Fruit fly (Drosophila melanogaster) whole organism, embryonic: ENCODE results near the gene CG17109.

ENCODE experiments used
- Atf6 ChIP-seq: fragments of 200-800 bp; sonication (Bioruptor generic); IDR thresholded peaks from 2 replicates; pipeline ENCODE4 v1.3.6; 2022; ENCODE audit warnings: missing biosample characterization, missing genetic modification characterization
- BEAF-32 ChIP-seq: fragments of 200-800 bp; sonication (Bioruptor generic); optimal IDR thresholded peaks from 3 replicates; lab custom pipeline; 2017; ENCODE audit warnings: missing biosample characterization, missing genetic modification characterization, mild to moderate bottlenecking, moderate library complexity, missing genetic modification reagents
- CG11085 ChIP-seq: fragments of 200-800 bp; sonication (Bioruptor generic); IDR thresholded peaks from 2 replicates; pipeline ENCODE4 v1.3.6; 2022; ENCODE audit warnings: missing biosample characterization, missing genetic modification characterization
- CG11560 ChIP-seq: fragments of 200-800 bp; sonication (Bioruptor generic); IDR thresholded peaks from 3 replicates; pipeline ENCODE4 v1.3.6; 2022; ENCODE audit warnings: missing biosample characterization, missing genetic modification characterization
- CG11696 ChIP-seq: fragments of 200-800 bp; sonication (Bioruptor generic); IDR thresholded peaks from 2 replicates; pipeline ENCODE4 v1.3.6; 2022; ENCODE audit warnings: missing biosample characterization, missing genetic modification characterization
- CG13287 ChIP-seq: fragments of 200-800 bp; sonication (Bioruptor generic); IDR thresholded peaks from 2 replicates; pipeline ENCODE4 v1.3.6; 2022; ENCODE audit warnings: missing biosample characterization, missing genetic modification characterization; ENCODE audit not compliant: partially characterized antibody
- CG14667 ChIP-seq: fragments of 200-800 bp; sonication (Bioruptor generic); IDR thresholded peaks from 2 replicates; pipeline ENCODE4 v1.3.6; 2022; ENCODE audit warnings: missing biosample characterization, missing genetic modification characterization
- CG14710 ChIP-seq: fragments of 200-800 bp; sonication (Bioruptor generic); optimal IDR thresholded peaks from 3 replicates; lab custom pipeline; 2019; ENCODE audit warnings: missing biosample characterization, mild to moderate bottlenecking, missing genetic modification characterization, moderate library complexity
- CG14965 ChIP-seq: fragments of 200-800 bp; sonication (Bioruptor generic); optimal IDR thresholded peaks from 2 replicates; lab custom pipeline; 2016; ENCODE audit warnings: missing biosample characterization, missing genetic modification characterization, borderline replicate concordance
- CG1602 ChIP-seq: fragments of 200-800 bp; sonication (Bioruptor generic); optimal IDR thresholded peaks from 3 replicates; lab custom pipeline; 2016; ENCODE audit warnings: missing biosample characterization, missing genetic modification characterization
- CG17361 ChIP-seq: fragments of 200-800 bp; sonication (Bioruptor generic); IDR thresholded peaks from 3 replicates; pipeline ENCODE4 v1.3.6; 2022; ENCODE audit warnings: missing biosample characterization, missing genetic modification characterization
- CG18011 ChIP-seq: fragments of 200-800 bp; sonication (Bioruptor generic); optimal IDR thresholded peaks from 2 replicates; lab custom pipeline; 2017; ENCODE audit warnings: missing biosample characterization, missing genetic modification characterization, mild to moderate bottlenecking, moderate library complexity, missing genotype
- CG2199 ChIP-seq: fragments of 200-800 bp; sonication (Bioruptor generic); IDR thresholded peaks from 3 replicates; pipeline ENCODE4 v1.3.6; 2022; ENCODE audit warnings: missing biosample characterization, missing genetic modification characterization
- CG2875 ChIP-seq: fragments of 200-800 bp; sonication (Bioruptor generic); optimal IDR thresholded peaks from 2 replicates; lab custom pipeline; 2017; ENCODE audit warnings: missing biosample characterization, mild to moderate bottlenecking, missing genetic modification characterization, missing genetic modification reagents
- CG31441 ChIP-seq: fragments of 200-800 bp; sonication (Bioruptor generic); IDR thresholded peaks from 2 replicates; pipeline ENCODE4 v1.3.6; 2022; ENCODE audit warnings: missing biosample characterization, missing genetic modification characterization
- CG6689 ChIP-seq: fragments of 200-800 bp; sonication (Bioruptor generic); IDR thresholded peaks from 2 replicates; pipeline ENCODE4 v1.3.6; 2022; ENCODE audit warnings: missing biosample characterization, missing genetic modification characterization
- D ChIP-seq, 2 experiments: fragments of 200-800 bp in 1 of 2; fragments of >200 bp in 1 of 2; sonication (Bioruptor generic) in 1 of 2; optimal IDR thresholded peaks; 2 replicates in 1 of 2; 3 replicates in 1 of 2; lab custom pipeline; 2017; ENCODE audit warnings: mild to moderate bottlenecking in 1 of 2, missing biosample characterization in 1 of 2, missing genetic modification characterization in 1 of 2, missing genetic modification reagents in 1 of 2
- HmgZ ChIP-seq: fragments of 200-800 bp; sonication (Bioruptor generic); optimal IDR thresholded peaks from 2 replicates; lab custom pipeline; 2018; ENCODE audit warnings: missing biosample characterization, mild to moderate bottlenecking, missing genetic modification characterization
- Hr3 ChIP-seq: fragments of 200-800 bp; sonication (Bioruptor generic); optimal IDR thresholded peaks from 3 replicates; lab custom pipeline; 2016; ENCODE audit warnings: missing biosample characterization, missing genetic modification characterization
- MTF-1 ChIP-seq: fragments of 200-800 bp; sonication (Bioruptor generic); optimal IDR thresholded peaks from 2 replicates; lab custom pipeline; 2018; ENCODE audit warnings: missing biosample characterization, mild to moderate bottlenecking, missing genetic modification characterization, borderline replicate concordance
- Mad ChIP-seq: fragments of 200-800 bp; sonication (Bioruptor generic); optimal IDR thresholded peaks from 2 replicates; lab custom pipeline; 2016; ENCODE audit warnings: missing biosample characterization, missing genetic modification characterization
- Max ChIP-seq: fragments of 200-800 bp; sonication (Bioruptor generic); optimal IDR thresholded peaks from 2 replicates; lab custom pipeline; 2016; ENCODE audit warnings: missing biosample characterization, mild to moderate bottlenecking, missing genetic modification characterization
- Mrtf ChIP-seq: fragments of 200-800 bp; sonication (Bioruptor generic); IDR thresholded peaks from 3 replicates; pipeline ENCODE4 v1.3.6; 2022; ENCODE audit warnings: missing biosample characterization, missing genetic modification characterization
- Sox100B ChIP-seq: fragments of 200-800 bp; sonication (Bioruptor generic); optimal IDR thresholded peaks from 3 replicates; lab custom pipeline; 2018; ENCODE audit warnings: missing biosample characterization, mild to moderate bottlenecking, missing genetic modification characterization
- Stat92E ChIP-seq, 3 experiments: fragments of >200 bp in 2 of 3; fragments of 200-800 bp in 1 of 3; sonication (Bioruptor generic) in 1 of 3; optimal IDR thresholded peaks; 2 replicates each; lab custom pipeline; 2017 to 2019; ENCODE audit warnings: missing biosample characterization in 3 of 3, missing genetic modification characterization in 3 of 3, mild to moderate bottlenecking in 1 of 3, moderate library complexity in 1 of 3
- Usf ChIP-seq: fragments of 200-800 bp; sonication (Bioruptor generic); optimal IDR thresholded peaks from 2 replicates; lab custom pipeline; 2017; ENCODE audit warnings: missing genotype, missing biosample characterization, missing genetic modification characterization
- ap ChIP-seq: fragments of 200-800 bp; sonication (Bioruptor generic); IDR thresholded peaks from 2 replicates; pipeline ENCODE4 v1.3.6; 2022; ENCODE audit warnings: missing biosample characterization, missing genetic modification characterization
- bowl ChIP-seq: fragments of 200-800 bp; sonication (Bioruptor generic); IDR thresholded peaks from 2 replicates; pipeline ENCODE4 v1.3.6; 2022; ENCODE audit warnings: missing biosample characterization, missing genetic modification characterization
- br ChIP-seq: fragments of >200 bp; optimal IDR thresholded peaks from 2 replicates; lab custom pipeline; 2017
- crp ChIP-seq, 2 experiments: fragments of 200-800 bp; sonication (Bioruptor generic); optimal IDR thresholded peaks; 2 replicates in 1 of 2; 3 replicates in 1 of 2; lab custom pipeline; 2017; ENCODE audit warnings: missing biosample characterization in 2 of 2, missing genetic modification characterization in 2 of 2, mild to moderate bottlenecking in 1 of 2, moderate library complexity in 1 of 2
- dmrt99B ChIP-seq: fragments of 200-800 bp; sonication (Bioruptor generic); optimal IDR thresholded peaks from 2 replicates; lab custom pipeline; 2018; ENCODE audit warnings: missing biosample characterization, mild to moderate bottlenecking, missing genetic modification characterization, moderate library complexity
- ems ChIP-seq: fragments of 200-800 bp; sonication (Bioruptor generic); optimal IDR thresholded peaks from 3 replicates; lab custom pipeline; 2016; ENCODE audit warnings: missing biosample characterization, missing genetic modification characterization
- esg ChIP-seq: fragments of 200-800 bp; sonication (Bioruptor generic); conservative IDR thresholded peaks from 2 replicates; pipeline ENCODE4 v1.3.6; 2022; ENCODE audit warnings: missing biosample characterization, missing genetic modification characterization
- fru ChIP-seq: fragments of >200 bp; optimal IDR thresholded peaks from 2 replicates; lab custom pipeline; 2017
- gro ChIP-seq: fragments of 200-800 bp; sonication (Bioruptor generic); optimal IDR thresholded peaks from 2 replicates; lab custom pipeline; 2016; ENCODE audit warnings: missing biosample characterization, missing genetic modification characterization
- lmd ChIP-seq: fragments of 200-800 bp; sonication (Bioruptor generic); IDR thresholded peaks from 2 replicates; pipeline ENCODE4 v1.3.6; 2022; ENCODE audit warnings: missing biosample characterization, missing genetic modification characterization
- otp ChIP-seq: fragments of 200-800 bp; sonication (Bioruptor generic); IDR thresholded peaks from 3 replicates; pipeline ENCODE4, ENCODE4 v1.3.6; 2022; ENCODE audit warnings: missing biosample characterization, missing genetic modification characterization
- pan ChIP-seq, 4 experiments: fragments of >200 bp in 3 of 4; fragments of 200-800 bp in 1 of 4; sonication (Bioruptor generic) in 1 of 4; optimal IDR thresholded peaks in 3 of 4; IDR thresholded peaks in 1 of 4; 2 replicates each; pipeline versions ENCODE4 v1.3.6 to Lab custom; 2017 to 2022; ENCODE audit warnings: missing biosample characterization in 2 of 4, missing genetic modification characterization in 2 of 4, mixed read lengths in 1 of 4
- prd ChIP-seq, 3 experiments: fragments of >200 bp in 2 of 3; fragments of 200-800 bp in 1 of 3; sonication (Bioruptor generic) in 1 of 3; optimal IDR thresholded peaks in 2 of 3; IDR thresholded peaks in 1 of 3; 2 replicates in 2 of 3; 3 replicates in 1 of 3; pipeline versions ENCODE4 v1.3.6 to Lab custom; 2017 to 2022; ENCODE audit warnings: missing biosample characterization in 1 of 3, missing genetic modification characterization in 1 of 3
- repo ChIP-seq: fragments of 200-800 bp; sonication (Bioruptor generic); optimal IDR thresholded peaks from 2 replicates; lab custom pipeline; 2016; ENCODE audit warnings: missing biosample characterization, missing genetic modification characterization
- sim ChIP-seq: fragments of 200-800 bp; sonication (Bioruptor generic); IDR thresholded peaks from 2 replicates; pipeline ENCODE4 v1.3.6; 2022; ENCODE audit warnings: missing biosample characterization, missing genetic modification characterization
- slou ChIP-seq: fragments of 200-800 bp; sonication (Bioruptor generic); optimal IDR thresholded peaks from 3 replicates; lab custom pipeline; 2016; ENCODE audit warnings: missing biosample characterization, missing genetic modification characterization
- sna ChIP-seq: fragments of 200-800 bp; sonication (Bioruptor generic); IDR thresholded peaks from 2 replicates; pipeline ENCODE4 v1.3.6; 2022; ENCODE audit warnings: missing biosample characterization, missing genetic modification characterization; ENCODE audit not compliant: partially characterized antibody
- stwl ChIP-seq: fragments of 200-800 bp; sonication (Bioruptor generic); optimal IDR thresholded peaks from 3 replicates; lab custom pipeline; 2018; ENCODE audit warnings: missing biosample characterization, mild to moderate bottlenecking, missing genetic modification characterization, moderate library complexity
- tll ChIP-seq, 2 experiments: fragments of 200-800 bp in 1 of 2; fragments of >200 bp in 1 of 2; sonication (Bioruptor generic) in 1 of 2; optimal IDR thresholded peaks; 2 replicates each; lab custom pipeline; 2017 to 2019; ENCODE audit warnings: missing biosample characterization in 2 of 2, missing genetic modification characterization in 2 of 2, mild to moderate bottlenecking in 1 of 2, moderate library complexity in 1 of 2
- tup ChIP-seq: fragments of 200-800 bp; sonication (Bioruptor generic); optimal IDR thresholded peaks from 2 replicates; lab custom pipeline; 2016; ENCODE audit warnings: missing biosample characterization, mild to moderate bottlenecking, missing genetic modification characterization, moderate library complexity
- vvl ChIP-seq: fragments of 200-800 bp; sonication (Bioruptor generic); IDR thresholded peaks from 2 replicates; pipeline ENCODE4 v1.3.6; 2022; ENCODE audit warnings: missing biosample characterization, missing genetic modification characterization
- wdn ChIP-seq: fragments of 200-800 bp; sonication (Bioruptor generic); IDR thresholded peaks from 2 replicates; pipeline ENCODE4 v1.3.6; 2022; ENCODE audit warnings: missing biosample characterization, missing genetic modification characterization

CG17109 gene

DNA sequence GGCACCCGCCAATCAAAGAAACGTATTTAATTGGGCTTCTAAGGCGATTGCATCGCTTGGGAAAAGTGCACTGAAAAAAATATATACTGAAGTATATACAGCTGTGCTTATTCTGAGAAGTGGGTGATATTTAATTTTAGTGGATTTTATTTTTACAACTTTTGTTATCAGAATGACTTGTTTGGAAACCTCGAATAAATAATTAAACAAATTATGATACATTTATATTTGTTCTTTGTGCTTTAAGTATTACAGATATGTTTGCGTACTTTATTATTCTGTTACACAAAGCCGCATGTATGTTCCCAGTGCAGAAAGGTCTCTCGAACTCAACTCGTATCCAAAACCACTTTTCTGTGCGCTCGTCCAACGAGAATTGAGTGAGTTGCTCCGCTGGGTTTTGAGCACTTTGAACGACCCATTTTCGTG, 46.8 kb upstream of the CG17109 start (continued):
- TF ChIP-seq MTF-1 (GFP tag; lab: Kevin White, UChicago): no peak
- no peak for TF ChIP-seq tup (GFP tag; lab: Kevin White, UChicago)
- peak; percentile 53; the same call in 1 of the 3 replicates for TF ChIP-seq Mrtf (GFP tag; lab: Robert Waterston, UW)
- peak; percentile 11 for TF ChIP-seq ems (GFP tag; lab: Kevin White, UChicago)
- peak; percentile 59; the same call in 1 of the 2 replicates for TF ChIP-seq Atf6 (GFP tag; lab: Robert Waterston, UW)
- TF ChIP-seq Hr3 (GFP tag; lab: Kevin White, UChicago): peak; percentile 69
- peak; percentile 79 for TF ChIP-seq vvl (GFP tag; lab: Robert Waterston, UW)
- TF ChIP-seq gro (GFP tag; lab: Kevin White, UChicago): peak; percentile 24
- TF ChIP-seq esg: peak; percentile 60
- no peak for TF ChIP-seq BEAF-32 (GFP tag; lab: Kevin White, UChicago)
- TF ChIP-seq CG18011 (GFP tag; lab: Kevin White, UChicago): no peak
- peak; percentile 10; the same call in 1 of the 2 replicates for TF ChIP-seq CG11696 (GFP tag; lab: Robert Waterston, UW)
- no peak for TF ChIP-seq br (lab: Kevin White, UChicago)
- no peak for TF ChIP-seq prd (optimal IDR thresholded peaks at IDR 0.05; lab: Kevin White, UChicago)
- peak; percentile 75 for TF ChIP-seq prd (GFP tag; IDR thresholded peaks at IDR 0.05; lab: Robert Waterston, UW)
- peak; percentile 43; the same call in 1 of the 2 replicates for TF ChIP-seq CG14667 (GFP tag; lab: Robert Waterston, UW)
- TF ChIP-seq ap (GFP tag; lab: Robert Waterston, UW): peak; percentile 53; the same call in 1 of the 2 replicates
- peak in 1 of 2 experiments; percentile 20 for TF ChIP-seq crp (GFP tag; optimal IDR thresholded peaks at IDR 0.05; lab: Kevin White, UChicago)
- TF ChIP-seq otp (GFP tag; lab: Robert Waterston, UW): 0 out of 3 replicates have a peak, but pooled peaks have one; percentile 16
- TF ChIP-seq tll (GFP tag; optimal IDR thresholded peaks at IDR 0.05; lab: Kevin White, UChicago): no peak
- 0 out of 3 replicates have a peak, but pooled peaks have one; percentile 42 for TF ChIP-seq CG11560
- TF ChIP-seq CG11085 (GFP tag; lab: Robert Waterston, UW): no peak
- peak; percentile 73 for TF ChIP-seq CG6689 (GFP tag; lab: Robert Waterston, UW)
- no peak for TF ChIP-seq sna
- peak; percentile 55 for TF ChIP-seq HmgZ (tag; lab: Kevin White, UChicago)
- TF ChIP-seq D (optimal IDR thresholded peaks at IDR 0.05; lab: Kevin White, UChicago): no peak
- peak; percentile 74 for TF ChIP-seq D (GFP tag; optimal IDR thresholded peaks at IDR 0.05; lab: Kevin White, UChicago)
- peak; percentile 6 for TF ChIP-seq Usf
- peak; percentile 92 for TF ChIP-seq CG17361 (GFP tag; lab: Robert Waterston, UW)
- no peak for TF ChIP-seq bowl (GFP tag; lab: Robert Waterston, UW)
- no peak for TF ChIP-seq fru (lab: Kevin White, UChicago)
- 0 out of 2 replicates have a peak, but pooled peaks have one; percentile 36 for TF ChIP-seq wdn
- TF ChIP-seq pan (optimal IDR thresholded peaks at IDR 0.05; lab: Kevin White, UChicago): no peak
- TF ChIP-seq pan (GFP tag; optimal IDR thresholded peaks at IDR 0.05 in 1 of 2, IDR thresholded peaks at IDR 0.05 in 1 of 2): peak in 1 of 2 experiments; percentile 53
- TF ChIP-seq Max (GFP tag; lab: Kevin White, UChicago): peak; percentile 53
- TF ChIP-seq CG14710: peak; percentile 74
- TF ChIP-seq CG2199 (GFP tag; lab: Robert Waterston, UW): no peak
- peak; percentile 48 for TF ChIP-seq CG1602 (GFP tag; lab: Kevin White, UChicago)
- TF ChIP-seq stwl: no peak
- peak in 1 of 3 experiments; percentile 32 for TF ChIP-seq Stat92E (GFP tag; optimal IDR thresholded peaks at IDR 0.05; lab: Kevin White, UChicago)
- no peak for TF ChIP-seq CG13287 (GFP tag; lab: Robert Waterston, UW)
- TF ChIP-seq CG2875 (GFP tag; lab: Kevin White, UChicago): peak; percentile 68
- TF ChIP-seq Mad (GFP tag; lab: Kevin White, UChicago): peak; percentile 36
- no peak for TF ChIP-seq sim (GFP tag; lab: Robert Waterston, UW)
- TF ChIP-seq lmd (GFP tag; lab: Robert Waterston, UW): peak; percentile 91
- TF ChIP-seq CG31441: peak; percentile 91
- peak; percentile 85 for TF ChIP-seq Sox100B
- no peak for TF ChIP-seq CG14965 (GFP tag; lab: Kevin White, UChicago)
- peak; percentile 14 for TF ChIP-seq repo (GFP tag; lab: Kevin White, UChicago)
- peak; percentile 19 for TF ChIP-seq slou (GFP tag; lab: Kevin White, UChicago)
- TF ChIP-seq dmrt99B (tag; lab: Kevin White, UChicago): peak; percentile 92
